Fruit fly (Drosophila melanogaster) Kc167 (cell line): ENCODE measurements around the gene CG7506.

Experiments used
- psq ChIP-seq: fragments of >200 bp; optimal IDR thresholded peaks from 2 replicates; lab custom pipeline; 2017; ENCODE audit warnings: missing external identifiers
- ttk ChIP-seq: sonication (Bioruptor generic); optimal IDR thresholded peaks from 2 replicates; lab custom pipeline; 2017; ENCODE audit warnings: missing external identifiers

- no peak for TF ChIP-seq psq (lab: Kevin White, UChicago)
- TF ChIP-seq ttk (lab: Kevin White, UChicago) = no peak
Measured at dm6 chr3L:7650248-7650647, 8.8 kb upstream of the CG7506 start, which contains the start of gene CG32373.
